Worm (Caenorhabditis elegans) whole organism, mixed stage, embryonic: ENCODE measurements around the gene Y70C5C.1.

Source experiments
- M03D4.4 ChIP-seq: sonication (generic microtip); optimal IDR thresholded peaks from 2 replicates; lab custom pipeline; 2017; ENCODE audit warnings: mild to moderate bottlenecking, missing genetic modification characterization, missing compliant biosample characterization
- bed-3 ChIP-seq: fragments of 200-800 bp; sonication (Bioruptor generic); optimal IDR thresholded peaks from 3 replicates; lab custom pipeline; 2018; ENCODE audit warnings: mild to moderate bottlenecking, missing genetic modification characterization, moderate library complexity, missing compliant biosample characterization
- blmp-1 ChIP-seq: fragments of 150-350 bp; optimal IDR thresholded peaks from 2 replicates; lab custom pipeline; 2014; ENCODE audit warnings: missing biosample characterization, missing genetic modification characterization
- ceh-39 ChIP-seq: fragments of 150-350 bp; optimal IDR thresholded peaks from 2 replicates; lab custom pipeline; 2014; ENCODE audit warnings: missing biosample characterization, missing genetic modification characterization
- ceh-83 ChIP-seq: fragments of 200-800 bp; sonication (Bioruptor generic); optimal IDR thresholded peaks from 2 replicates; lab custom pipeline; 2018; ENCODE audit warnings: mild to moderate bottlenecking, missing genetic modification characterization, missing compliant biosample characterization
- ces-1 ChIP-seq: fragments of 150-350 bp; optimal IDR thresholded peaks from 2 replicates; lab custom pipeline; 2014; ENCODE audit warnings: missing biosample characterization, missing genetic modification reagents, missing genetic modification characterization
- cnd-1 ChIP-seq: fragments of 200-800 bp; sonication (Bioruptor generic); optimal IDR thresholded peaks from 2 replicates; lab custom pipeline; 2018; ENCODE audit warnings: mild to moderate bottlenecking, missing genetic modification characterization, missing compliant biosample characterization
- elt-1 ChIP-seq: sonication (generic microtip); optimal IDR thresholded peaks from 2 replicates; lab custom pipeline; 2017; ENCODE audit warnings: missing genetic modification characterization, mild to moderate bottlenecking, missing compliant biosample characterization, antibody characterized with exemption, moderate library complexity, borderline replicate concordance; ENCODE audit not compliant: insufficient read depth
- elt-3 ChIP-seq: fragments of 150-350 bp; optimal IDR thresholded peaks from 2 replicates; lab custom pipeline; 2014; ENCODE audit warnings: missing biosample characterization, missing genetic modification characterization
- flh-1 ChIP-seq: fragments of 200-800 bp; sonication (Bioruptor generic); optimal IDR thresholded peaks from 2 replicates; lab custom pipeline; 2018; ENCODE audit warnings: mild to moderate bottlenecking, missing genetic modification characterization, moderate library complexity, missing compliant biosample characterization
- ham-2 ChIP-seq: fragments of 200-800 bp; sonication (Bioruptor generic); optimal IDR thresholded peaks from 2 replicates; lab custom pipeline; 2018; ENCODE audit warnings: mild to moderate bottlenecking, missing genetic modification characterization, missing compliant biosample characterization
- hlh-1 ChIP-seq: fragments of 150-350 bp; optimal IDR thresholded peaks from 2 replicates; lab custom pipeline; 2014; ENCODE audit warnings: missing biosample characterization, missing genetic modification reagents, missing genetic modification characterization
- lin-13 ChIP-seq: fragments of 150-350 bp; optimal IDR thresholded peaks from 2 replicates; lab custom pipeline; 2014; ENCODE audit warnings: missing biosample characterization, missing genetic modification characterization
- lin-32 ChIP-seq: fragments of 200-800 bp; sonication (Bioruptor generic); optimal IDR thresholded peaks from 2 replicates; lab custom pipeline; 2018; ENCODE audit warnings: mild to moderate bottlenecking, missing genetic modification characterization, missing compliant biosample characterization
- lsy-2 ChIP-seq: fragments of 150-350 bp; optimal IDR thresholded peaks from 2 replicates; lab custom pipeline; 2014; ENCODE audit warnings: missing biosample characterization, missing genetic modification characterization
- mab-5 ChIP-seq: fragments of 150-350 bp; optimal IDR thresholded peaks from 2 replicates; lab custom pipeline; 2014; ENCODE audit warnings: missing biosample characterization, missing genetic modification characterization
- mep-1 ChIP-seq: fragments of 150-350 bp; optimal IDR thresholded peaks from 2 replicates; lab custom pipeline; 2017; ENCODE audit warnings: missing biosample characterization, missing genetic modification reagents, missing genetic modification characterization, inconsistent platforms
- mls-2 ChIP-seq: sonication (generic microtip); optimal IDR thresholded peaks from 2 replicates; lab custom pipeline; 2016; ENCODE audit warnings: mild to moderate bottlenecking, missing genetic modification characterization, moderate library complexity, missing compliant biosample characterization
- nhr-12 ChIP-seq: fragments of 150-350 bp; optimal IDR thresholded peaks from 2 replicates; lab custom pipeline; 2014; ENCODE audit warnings: missing biosample characterization, missing genetic modification characterization
- nhr-2 ChIP-seq: fragments of 150-350 bp; optimal IDR thresholded peaks from 2 replicates; lab custom pipeline; 2014; ENCODE audit warnings: missing biosample characterization, missing genetic modification characterization
- nhr-237 ChIP-seq: fragments of 150-350 bp; optimal IDR thresholded peaks from 2 replicates; lab custom pipeline; 2014; ENCODE audit warnings: missing biosample characterization, missing genetic modification characterization
- nhr-28 ChIP-seq: fragments of 150-350 bp; optimal IDR thresholded peaks from 2 replicates; lab custom pipeline; 2014; ENCODE audit warnings: missing biosample characterization, missing genetic modification characterization
- pha-4 ChIP-seq: fragments of 150-350 bp; optimal IDR thresholded peaks from 2 replicates; lab custom pipeline; 2018; ENCODE audit warnings: missing biosample characterization, missing genetic modification reagents, missing genetic modification characterization
- sem-2 ChIP-seq: fragments of 200-800 bp; sonication (Bioruptor generic); optimal IDR thresholded peaks from 2 replicates; lab custom pipeline; 2018; ENCODE audit warnings: mild to moderate bottlenecking, missing genetic modification characterization, missing compliant biosample characterization
- snpc-4 ChIP-seq: fragments of 150-350 bp; optimal IDR thresholded peaks from 2 replicates; lab custom pipeline; 2014; ENCODE audit warnings: missing biosample characterization, missing genetic modification characterization
- sptf-1 ChIP-seq: sonication (generic microtip); optimal IDR thresholded peaks from 2 replicates; lab custom pipeline; 2017; ENCODE audit warnings: mild to moderate bottlenecking, missing genetic modification characterization, moderate library complexity, missing compliant biosample characterization
- tbx-8 ChIP-seq: fragments of 200-800 bp; sonication (Bioruptor generic); optimal IDR thresholded peaks from 2 replicates; lab custom pipeline; 2018; ENCODE audit warnings: mild to moderate bottlenecking, missing genetic modification characterization, moderate library complexity, missing compliant biosample characterization
- unc-120 ChIP-seq: sonication (generic microtip); optimal IDR thresholded peaks from 2 replicates; lab custom pipeline; 2017; ENCODE audit warnings: missing genetic modification characterization, missing compliant biosample characterization; ENCODE audit not compliant: poor library complexity, severe bottlenecking
- unc-62 ChIP-seq: fragments of 150-350 bp; optimal IDR thresholded peaks from 2 replicates; lab custom pipeline; 2014; ENCODE audit warnings: missing biosample characterization, missing genetic modification reagents, missing genetic modification characterization
- zip-8 ChIP-seq: fragments of 150-350 bp; optimal IDR thresholded peaks from 2 replicates; lab custom pipeline; 2014; ENCODE audit warnings: missing biosample characterization, missing genetic modification characterization
- ztf-11 ChIP-seq: fragments of 150-350 bp; optimal IDR thresholded peaks from 2 replicates; lab custom pipeline; 2014; ENCODE audit warnings: missing biosample characterization, missing genetic modification characterization

Y70C5C.1 gene

DNA sequence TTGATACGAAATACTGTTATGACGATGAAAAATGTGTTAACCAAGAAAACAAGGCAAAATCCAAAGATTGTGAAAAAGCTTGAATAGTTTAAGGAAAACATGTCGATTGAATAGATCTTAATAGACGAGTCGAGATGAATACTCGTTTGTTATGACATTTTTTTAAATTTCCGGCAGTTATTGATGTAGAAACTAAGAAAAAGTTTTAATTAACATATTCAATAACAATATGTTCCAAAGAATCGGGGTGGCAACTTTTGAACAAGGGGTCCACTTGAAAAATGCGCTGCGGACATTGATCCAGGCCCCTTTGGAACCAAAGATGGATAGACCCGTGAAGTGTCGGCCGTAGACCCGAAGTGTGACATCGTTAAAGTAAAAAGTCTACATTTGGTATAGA, 28.8 kb upstream of the Y70C5C.1 start, which contains the start of gene str-61:
str-61 (minus strand) TSS at position 101 of the 400 bp plus-strand sequence.
- TF ChIP-seq hlh-1 (tag; lab: Kevin White, UChicago), result no peak
- TF ChIP-seq bed-3 (GFP tag; lab: Kevin White, UChicago), result no peak
- no peak for TF ChIP-seq nhr-12 (tag; lab: Kevin White, UChicago)
- no peak for TF ChIP-seq ceh-83 (GFP tag; lab: Kevin White, UChicago)
- no peak for TF ChIP-seq cnd-1 (tag; lab: Kevin White, UChicago)
- no peak for TF ChIP-seq nhr-28
- TF ChIP-seq mab-5 (tag; lab: Kevin White, UChicago), result no peak
- no peak for TF ChIP-seq unc-120 (tag; lab: Kevin White, UChicago)
- no peak for TF ChIP-seq lsy-2 (tag; lab: Kevin White, UChicago)

ce11 chrV:16672198-16672597, 27.8 kb upstream of the Y70C5C.1 start, which contains the start of gene F14F8.8:
F14F8.8 (minus strand) TSS chrV:16672298.
- TF ChIP-seq snpc-4 (tag; lab: Kevin White, UChicago) (no peak), hlh-1 (tag; lab: Kevin White, UChicago) (no peak)

DNA sequence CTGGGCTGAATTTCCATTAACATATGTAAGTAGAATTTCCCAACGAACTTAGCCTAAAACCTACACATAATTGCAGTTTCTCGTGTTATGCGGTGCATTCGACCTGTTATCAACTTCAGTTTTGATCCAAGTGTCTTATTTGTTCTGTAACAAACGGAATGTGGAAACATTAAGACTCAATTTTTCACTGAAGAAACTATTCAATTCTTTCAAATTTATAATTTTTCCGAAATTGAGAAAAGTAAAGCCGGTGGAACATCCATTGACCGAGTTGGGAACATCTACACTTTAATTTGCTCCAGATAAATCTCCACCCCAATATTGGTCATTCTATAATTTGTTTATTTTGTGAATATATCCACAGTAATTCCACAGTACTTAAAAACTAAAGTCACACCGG, 25.6 kb upstream of the Y70C5C.1 start:
- TF ChIP-seq tbx-8 (GFP tag; lab: Kevin White, UChicago) (no peak), blmp-1 (tag; lab: Kevin White, UChicago) (no peak), ceh-83 (GFP tag; lab: Kevin White, UChicago) (no peak), nhr-12 (tag; lab: Kevin White, UChicago) (no peak), bed-3 (GFP tag; lab: Kevin White, UChicago) (no peak), nhr-2 (no peak), pha-4 (no peak), lsy-2 (tag; lab: Kevin White, UChicago) (no peak), cnd-1 (tag; lab: Kevin White, UChicago) (no peak), sptf-1 (no peak), mep-1 (tag; lab: Kevin White, UChicago) (no peak), ham-2 (no peak), nhr-28 (no peak), ceh-39 (tag; lab: Kevin White, UChicago) (no peak), nhr-237 (no peak), mls-2 (tag; lab: Kevin White, UChicago) (no peak), unc-62 (GFP tag; lab: Kevin White, UChicago) (no peak), elt-3 (tag; lab: Kevin White, UChicago) (no peak), ztf-11 (tag; lab: Kevin White, UChicago) (no peak)
- TF ChIP-seq, all 35 proteins: peak for 0

ce11 chrV:16675553-16675952, 24.5 kb upstream of the Y70C5C.1 start, which contains the start of gene srz-1:
srz-1 (plus strand) TSS chrV:16675853.
- TF ChIP-seq zip-8 (no peak), nhr-237 (no peak), ceh-39 (tag; lab: Kevin White, UChicago) (no peak), hlh-1 (tag; lab: Kevin White, UChicago) (no peak), ham-2 (no peak), lin-32 (GFP tag; lab: Kevin White, UChicago) (no peak), nhr-12 (tag; lab: Kevin White, UChicago) (no peak), sptf-1 (no peak), mep-1 (tag; lab: Kevin White, UChicago) (no peak), lsy-2 (tag; lab: Kevin White, UChicago) (no peak), bed-3 (GFP tag; lab: Kevin White, UChicago) (no peak), ces-1 (no peak), sem-2 (no peak), pha-4 (no peak), cnd-1 (tag; lab: Kevin White, UChicago) (no peak), ceh-83 (GFP tag; lab: Kevin White, UChicago) (no peak), M03D4.4 (tag; lab: Kevin White, UChicago) (no peak), mab-5 (tag; lab: Kevin White, UChicago) (no peak)

DNA sequence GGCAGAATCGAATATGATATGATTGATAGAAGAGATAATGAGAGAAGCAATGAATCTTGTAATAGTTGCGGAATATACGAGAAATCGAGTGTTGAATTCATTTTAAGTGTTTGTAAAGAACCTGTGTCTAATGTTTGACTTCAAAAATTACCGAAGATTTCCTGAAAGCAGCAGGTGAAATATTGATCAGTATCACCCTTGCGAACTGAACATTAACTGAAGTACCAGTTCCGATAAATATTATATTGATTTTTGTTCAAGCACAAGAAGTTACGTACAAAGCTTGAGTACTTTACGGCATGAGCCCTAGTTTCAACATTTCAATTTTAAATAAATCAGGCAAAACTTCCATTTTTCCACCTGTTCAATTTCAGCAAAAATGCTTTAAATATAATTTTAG, 20.8 kb upstream of the Y70C5C.1 start, which contains the start of gene srz-103:
srz-103 (minus strand) TSS at position 101 of the 400 bp plus-strand sequence.
- no peak for TF ChIP-seq nhr-2
- no peak for TF ChIP-seq M03D4.4 (tag; lab: Kevin White, UChicago)
- TF ChIP-seq unc-62 (GFP tag; lab: Kevin White, UChicago), result no peak
- TF ChIP-seq elt-3 (tag; lab: Kevin White, UChicago), result no peak
- TF ChIP-seq elt-1, result no peak
- TF ChIP-seq tbx-8 (GFP tag; lab: Kevin White, UChicago), result no peak
- no peak for TF ChIP-seq flh-1
- TF ChIP-seq lin-13, result no peak
- TF ChIP-seq cnd-1 (tag; lab: Kevin White, UChicago), result no peak
- TF ChIP-seq, all 35 proteins: peak for 0
